Worm (Caenorhabditis elegans) whole organism, L1 larva: ENCODE measurements around the gene B0507.8.

Source experiments
- C16A3.4 ChIP-seq: fragments of 150-350 bp; optimal IDR thresholded peaks from 2 replicates; lab custom pipeline; 2014; ENCODE audit warnings: missing biosample characterization, missing genetic modification characterization
- dsc-1 ChIP-seq: sonication (generic microtip); optimal IDR thresholded peaks from 2 replicates; lab custom pipeline; 2016; ENCODE audit warnings: mild to moderate bottlenecking, missing genetic modification characterization, missing compliant biosample characterization
- efl-1 ChIP-seq, 4 experiments: fragments of 150-350 bp; optimal IDR thresholded peaks in 3 of 4; peaks in 1 of 4; 1 replicate in 1 of 4; 2 replicates in 3 of 4; lab custom pipeline; 2014; ENCODE audit warnings: missing biosample characterization in 2 of 4, missing genetic modification characterization in 2 of 4, missing genetic modification reagents in 2 of 4
- hpl-2 ChIP-seq: fragments of 150-350 bp; optimal IDR thresholded peaks from 2 replicates; lab custom pipeline; 2014; ENCODE audit warnings: missing biosample characterization, missing genetic modification reagents, missing genetic modification characterization
- lir-3 ChIP-seq: sonication (generic microtip); optimal IDR thresholded peaks from 2 replicates; lab custom pipeline; 2016; ENCODE audit warnings: mild to moderate bottlenecking, missing genetic modification characterization, moderate library complexity, missing compliant biosample characterization; ENCODE audit not compliant: poor library complexity
- mdl-1 ChIP-seq, 2 experiments: fragments of 150-350 bp; optimal IDR thresholded peaks; 2 replicates each; lab custom pipeline; 2014 to 2017; ENCODE audit warnings: missing biosample characterization in 2 of 2, missing genetic modification characterization in 2 of 2, inconsistent platforms in 1 of 2
- pqm-1 ChIP-seq: sonication (generic microtip); optimal IDR thresholded peaks from 3 replicates; lab custom pipeline; 2017; ENCODE audit warnings: missing biosample characterization, missing genetic modification characterization
- skn-1 ChIP-seq: fragments of 150-350 bp; optimal IDR thresholded peaks from 2 replicates; lab custom pipeline; 2014; ENCODE audit warnings: missing biosample characterization, missing genetic modification characterization
- sox-4 ChIP-seq: sonication (generic microtip); optimal IDR thresholded peaks from 2 replicates; lab custom pipeline; 2016; ENCODE audit warnings: missing genetic modification characterization, missing compliant biosample characterization
- sptf-1 ChIP-seq: fragments of 150-350 bp; optimal IDR thresholded peaks from 2 replicates; lab custom pipeline; 2014; ENCODE audit warnings: missing biosample characterization, missing genetic modification characterization
- ztf-11 ChIP-seq, 2 experiments: sonication (generic microtip); optimal IDR thresholded peaks; 2 replicates each; lab custom pipeline; 2016 to 2017; ENCODE audit warnings: missing genetic modification characterization in 2 of 2, missing biosample characterization in 1 of 2, missing compliant biosample characterization in 1 of 2
- ztf-4 ChIP-seq: fragments of 150-350 bp; optimal IDR thresholded peaks from 2 replicates; lab custom pipeline; 2014; ENCODE audit warnings: missing biosample characterization, missing genetic modification characterization

DNA sequence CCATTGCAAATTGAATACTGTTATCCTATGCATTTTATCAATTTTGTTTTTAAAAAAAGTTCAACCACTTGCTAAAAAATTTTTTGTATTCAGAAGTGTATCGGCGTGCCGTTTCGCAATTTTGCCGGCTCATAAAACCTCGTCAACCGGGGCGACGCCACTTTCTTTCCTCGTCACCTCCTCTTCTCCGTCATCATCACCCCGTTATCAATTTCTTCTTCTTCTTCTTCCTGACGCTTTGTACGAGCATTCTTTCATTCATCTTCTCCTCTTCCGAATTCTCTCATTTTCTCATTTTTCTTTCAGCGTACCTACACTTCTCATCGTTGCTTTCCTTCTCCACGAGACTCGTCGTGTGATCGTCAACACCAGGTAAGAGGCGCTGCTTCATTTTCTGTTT is 23.5 kb upstream of the B0507.8 start, which contains the start of gene sup-37:
- TF ChIP-seq ztf-4 (no peak), sptf-1 (tag; lab: Kevin White, UChicago) (no peak), C16A3.4 (tag; lab: Kevin White, UChicago) (no peak), hpl-2 (GFP tag; lab: Kevin White, UChicago) (no peak), efl-1 (optimal IDR thresholded peaks at IDR 0.05; lab: Kevin White, UChicago) (no peak), efl-1 (GFP tag; optimal IDR thresholded peaks at IDR 0.05 in 1 of 2; lab: Kevin White, UChicago) (no peak), pqm-1 (no peak), sox-4 (no peak), ztf-11 (tag; optimal IDR thresholded peaks at IDR 0.05; lab: Kevin White, UChicago) (no peak), skn-1 (tag; lab: Kevin White, UChicago) (no peak), lir-3 (tag; lab: Kevin White, UChicago) (no peak), dsc-1 (tag; lab: Kevin White, UChicago) (no peak), mdl-1 (tag; optimal IDR thresholded peaks at IDR 0.05; lab: Kevin White, UChicago) (no peak)
